Worm (Caenorhabditis elegans) whole organism, young adult: ENCODE results near the gene srd-21.

Source experiments
- F37B4.10 ChIP-seq: fragments of 200-800 bp; sonication (Bioruptor generic); IDR thresholded peaks from 2 replicates; pipeline ENCODE4 v1.3.6; 2022; ENCODE audit warnings: missing genetic modification characterization, missing compliant biosample characterization
- akir-1 ChIP-seq: fragments of 200-800 bp; sonication (Bioruptor generic); optimal IDR thresholded peaks from 2 replicates; lab custom pipeline; 2018; ENCODE audit warnings: mild to moderate bottlenecking, missing genetic modification characterization, moderate library complexity, missing compliant biosample characterization
- attf-3 ChIP-seq: fragments of 200-800 bp; sonication (Bioruptor generic); conservative IDR thresholded peaks from 2 replicates; pipeline ENCODE4 v1.3.6; 2022; ENCODE audit warnings: missing genetic modification reagents, missing genetic modification characterization, missing compliant biosample characterization
- egl-18 ChIP-seq: fragments of 200-800 bp; sonication (Bioruptor generic); IDR thresholded peaks from 2 replicates; pipeline ENCODE4 v1.3.6; 2022; ENCODE audit warnings: missing genetic modification reagents, missing genetic modification characterization, missing compliant biosample characterization
- let-607 ChIP-seq, 2 experiments: fragments of 200-800 bp in 1 of 2; sonication (Bioruptor generic) in 1 of 2; sonication (generic microtip) in 1 of 2; optimal IDR thresholded peaks; 2 replicates each; lab custom pipeline; 2016 to 2018; ENCODE audit warnings: mild to moderate bottlenecking in 2 of 2, missing compliant biosample characterization in 2 of 2, missing genetic modification characterization in 2 of 2, moderate library complexity in 2 of 2, missing genotype in 1 of 2
- mxl-1 ChIP-seq: sonication (generic microtip); optimal IDR thresholded peaks from 2 replicates; lab custom pipeline; 2016; ENCODE audit warnings: missing genetic modification characterization, missing compliant biosample characterization

ce11 chrV:16671190-16671589, 41.5 kb downstream of the srd-21 start, which contains the start of gene str-61:
- TF ChIP-seq let-607 (tag; optimal IDR thresholded peaks at IDR 0.05; lab: Kevin White, UChicago) = no peak
- TF ChIP-seq mxl-1 (tag; lab: Kevin White, UChicago) = no peak
- TF ChIP-seq akir-1 (GFP tag; lab: Kevin White, UChicago) = no peak
- no peak for TF ChIP-seq attf-3
- TF ChIP-seq F37B4.10 (GFP tag; lab: Robert Waterston, UW) = no peak
- no peak for TF ChIP-seq egl-18 (GFP tag; lab: Robert Waterston, UW)
